Worm (Caenorhabditis elegans) whole organism, L1 larva: ENCODE measurements around the gene F40G12.2.

Experiments used
- aly-2 ChIP-seq: fragments of 150-350 bp; optimal IDR thresholded peaks from 2 replicates; lab custom pipeline; 2014; ENCODE audit warnings: missing biosample characterization, missing genetic modification characterization
- ama-1 ChIP-seq: fragments of 150-350 bp; optimal IDR thresholded peaks from 2 replicates; lab custom pipeline; 2014
- ceh-88 ChIP-seq: fragments of 200-800 bp; sonication (Bioruptor generic); IDR thresholded peaks from 2 replicates; pipeline ENCODE4 v1.3.6; 2022; ENCODE audit warnings: missing genetic modification characterization, missing compliant biosample characterization
- elt-2 ChIP-seq: sonication (generic microtip); optimal IDR thresholded peaks from 2 replicates; lab custom pipeline; 2016; ENCODE audit warnings: missing genetic modification characterization, mild to moderate bottlenecking, inconsistent platforms, missing compliant biosample characterization, missing genetic modification reagents
- fos-1 ChIP-seq: fragments of 150-350 bp; optimal IDR thresholded peaks from 2 replicates; lab custom pipeline; 2014; ENCODE audit warnings: missing biosample characterization, missing genetic modification characterization
- hpl-2 ChIP-seq: fragments of 150-350 bp; optimal IDR thresholded peaks from 2 replicates; lab custom pipeline; 2014; ENCODE audit warnings: missing biosample characterization, missing genetic modification reagents, missing genetic modification characterization
- lin-15B ChIP-seq: fragments of 150-350 bp; sonication (generic microtip); optimal IDR thresholded peaks from 3 replicates; lab custom pipeline; 2014; ENCODE audit warnings: missing biosample characterization, missing genetic modification characterization
- lin-39 ChIP-seq: fragments of 150-350 bp; optimal IDR thresholded peaks from 2 replicates; lab custom pipeline; 2014; ENCODE audit warnings: missing biosample characterization, missing genetic modification reagents, missing genetic modification characterization
- nhr-77 ChIP-seq: fragments of 150-350 bp; optimal IDR thresholded peaks from 2 replicates; lab custom pipeline; 2014; ENCODE audit warnings: missing biosample characterization, missing genetic modification characterization
- pqm-1 ChIP-seq: sonication (generic microtip); optimal IDR thresholded peaks from 3 replicates; lab custom pipeline; 2017; ENCODE audit warnings: missing biosample characterization, missing genetic modification characterization
- unc-62 ChIP-seq: fragments of 150-350 bp; optimal IDR thresholded peaks from 2 replicates; lab custom pipeline; 2014; ENCODE audit warnings: missing biosample characterization, missing genetic modification reagents, missing genetic modification characterization

- TF ChIP-seq elt-2 (tag; lab: Kevin White, UChicago) (no peak), hpl-2 (GFP tag; lab: Kevin White, UChicago) (no peak), pqm-1 (no peak), ceh-88 (GFP tag; lab: Robert Waterston, UW) (no peak), nhr-77 (tag; lab: Kevin White, UChicago) (no peak), fos-1 (no peak), lin-39 (tag; lab: Kevin White, UChicago) (no peak), ama-1 (lab: Kevin White, UChicago) (no peak), lin-15B (no peak), unc-62 (GFP tag; lab: Kevin White, UChicago) (no peak), aly-2 (no peak)
Observed at ce11 chrV:14260831-14261230, at the start of gene F40G12.2.
